Fruit fly (Drosophila melanogaster): ENCODE data around the gene PH4alphaEFB.
A peak's percentile ranks its signal among the peaks of the same experiment; 100 is the strongest.

PH4alphaEFB gene

dm6 chr3R:30450224-30450623 is 15.6 kb upstream of the PH4alphaEFB start:
- TF ChIP-seq CG11294 (GFP tag; IDR thresholded peaks at IDR 0.05): no peak
- peak; percentile 45 for TF ChIP-seq cyc (GFP tag; optimal IDR thresholded peaks at IDR 0.05)
- TF ChIP-seq CG3919 (GFP tag; optimal IDR thresholded peaks at IDR 0.05): peak; percentile 62
- peak; percentile 37 for TF ChIP-seq lz (GFP tag; optimal IDR thresholded peaks at IDR 0.05)
- TF ChIP-seq Hr39 (GFP tag; optimal IDR thresholded peaks at IDR 0.05): peak; percentile 1
- TF ChIP-seq Met (GFP tag; optimal IDR thresholded peaks at IDR 0.05): no peak
- TF ChIP-seq CG11902 (GFP tag; optimal IDR thresholded peaks at IDR 0.05): no peak
- no peak for TF ChIP-seq Ets96B (tag; optimal IDR thresholded peaks at IDR 0.05)
- TF ChIP-seq CG16779 (tag; optimal IDR thresholded peaks at IDR 0.05): peak; percentile 52
- peak; percentile 68 for TF ChIP-seq CG6163 (GFP tag; IDR thresholded peaks at IDR 0.05)
- TF ChIP-seq spab (GFP tag; optimal IDR thresholded peaks at IDR 0.05): peak; percentile 47
- TF ChIP-seq CG3032 (tag; optimal IDR thresholded peaks at IDR 0.05): no peak
- TF ChIP-seq CG6792 (GFP tag; optimal IDR thresholded peaks at IDR 0.05): peak; percentile 71
- peak; percentile 85 for TF ChIP-seq CG6854 (GFP tag; optimal IDR thresholded peaks at IDR 0.05)
- TF ChIP-seq OdsH (GFP tag; optimal IDR thresholded peaks at IDR 0.05): peak; percentile 36
- peak; percentile 63 for TF ChIP-seq fkh (GFP tag; optimal IDR thresholded peaks at IDR 0.05)
- TF ChIP-seq svp (GFP tag): no peak
- no peak; the same call in 1 of the 2 replicates for TF ChIP-seq CG15336 (GFP tag; IDR thresholded peaks at IDR 0.05)
- TF ChIP-seq ss (GFP tag; optimal IDR thresholded peaks at IDR 0.05): peak; percentile 49 to 58
- TF ChIP-seq fd59A (GFP tag; optimal IDR thresholded peaks at IDR 0.05): no peak
- peak; percentile 24 for TF ChIP-seq CG11762 (GFP tag; optimal IDR thresholded peaks at IDR 0.05; ENCODE audit: insufficient read depth)
- TF ChIP-seq CG32006 (GFP tag; optimal IDR thresholded peaks at IDR 0.05): no peak
- peak; percentile 86 for TF ChIP-seq CG1621 (tag; optimal IDR thresholded peaks at IDR 0.05)
- TF ChIP-seq CG34406 (GFP tag; optimal IDR thresholded peaks at IDR 0.05): peak; percentile 52
- peak; percentile 73 for TF ChIP-seq achi (GFP tag; optimal IDR thresholded peaks at IDR 0.05)
- peak; percentile 48 for TF ChIP-seq CG10669 (GFP tag; optimal IDR thresholded peaks at IDR 0.05)
- TF ChIP-seq CG8632 (GFP tag; optimal IDR thresholded peaks at IDR 0.05): peak; percentile 57
- peak; percentile 2 for TF ChIP-seq Ets21C (GFP tag; optimal IDR thresholded peaks at IDR 0.05)
- peak; percentile 7 for TF ChIP-seq CG31627 (GFP tag; optimal IDR thresholded peaks at IDR 0.05)
- peak; percentile 44 for TF ChIP-seq Lpt (GFP tag; optimal IDR thresholded peaks at IDR 0.05)
- TF ChIP-seq dsx (GFP tag; optimal IDR thresholded peaks at IDR 0.05; ENCODE audit: poor library complexity, severe bottlenecking): peak; percentile 17
- peak; percentile 84 for TF ChIP-seq Eip78C (GFP tag)
- no peak for TF ChIP-seq CG8319 (GFP tag; optimal IDR thresholded peaks at IDR 0.05)
- no peak for TF ChIP-seq CG7368 (GFP tag; optimal IDR thresholded peaks at IDR 0.05)
- peak; percentile 36 for TF ChIP-seq CG6276 (GFP tag; optimal IDR thresholded peaks at IDR 0.05)
- TF ChIP-seq vri (GFP tag; optimal IDR thresholded peaks at IDR 0.05): peak; percentile 89
- TF ChIP-seq acj6 (GFP tag; optimal IDR thresholded peaks at IDR 0.05): peak; percentile 45
- TF ChIP-seq esn (GFP tag; optimal IDR thresholded peaks at IDR 0.05): peak; percentile 74
- TF ChIP-seq Sox15 (GFP tag; optimal IDR thresholded peaks at IDR 0.05): no peak
- TF ChIP-seq CG4318 (GFP tag; optimal IDR thresholded peaks at IDR 0.05): no peak
- TF ChIP-seq Hr38 (GFP tag; optimal IDR thresholded peaks at IDR 0.05): peak; percentile 27
- peak; percentile 38 for TF ChIP-seq Smox (GFP tag; optimal IDR thresholded peaks at IDR 0.05)
- TF ChIP-seq net (GFP tag; optimal IDR thresholded peaks at IDR 0.05): peak; percentile 52
- no peak for TF ChIP-seq Eip93F (GFP tag; optimal IDR thresholded peaks at IDR 0.05)
- peak; percentile 65 for TF ChIP-seq topi (GFP tag; optimal IDR thresholded peaks at IDR 0.05)
- TF ChIP-seq Sox102F (GFP tag; optimal IDR thresholded peaks at IDR 0.05): peak; percentile 78
- TF ChIP-seq Sox14 (GFP tag; optimal IDR thresholded peaks at IDR 0.05): no peak
- TF ChIP-seq CG6808 (GFP tag; optimal IDR thresholded peaks at IDR 0.05): peak; percentile 30
- TF ChIP-seq eg (GFP tag; IDR thresholded peaks at IDR 0.05): peak; percentile 28; the same call in 1 of the 3 replicates
- TF ChIP-seq fd85E (GFP tag; optimal IDR thresholded peaks at IDR 0.05): peak; percentile 87
- peak; percentile 49 for TF ChIP-seq Eip75B (GFP tag; optimal IDR thresholded peaks at IDR 0.05)
- TF ChIP-seq pdm3 (GFP tag; optimal IDR thresholded peaks at IDR 0.05): peak; percentile 56

All from whole organism, prepupa.